Fruit fly (Drosophila melanogaster) whole organism, embryonic: ENCODE measurements around the gene CG5986.
A peak's percentile ranks its signal among the peaks of the same experiment; 100 is the strongest.

Source experiments
- CG10431 ChIP-seq: fragments of 200-800 bp; sonication (Bioruptor generic); optimal IDR thresholded peaks from 3 replicates; lab custom pipeline; 2018; ENCODE audit warnings: missing biosample characterization, mild to moderate bottlenecking, missing genetic modification characterization
- CG10543 ChIP-seq: fragments of 200-800 bp; sonication (Bioruptor generic); optimal IDR thresholded peaks from 3 replicates; lab custom pipeline; 2017; ENCODE audit warnings: missing biosample characterization, mild to moderate bottlenecking, missing genetic modification characterization, moderate library complexity
- CG10979 ChIP-seq: fragments of 200-800 bp; sonication (Bioruptor generic); optimal IDR thresholded peaks from 2 replicates; lab custom pipeline; 2018; ENCODE audit warnings: missing biosample characterization, mild to moderate bottlenecking, missing genetic modification characterization, moderate library complexity
- CG12071 ChIP-seq: fragments of 200-800 bp; sonication (Bioruptor generic); optimal IDR thresholded peaks from 3 replicates; lab custom pipeline; 2018; ENCODE audit warnings: missing biosample characterization, mild to moderate bottlenecking, missing genetic modification characterization
- CG12155 ChIP-seq: fragments of 200-800 bp; sonication (Bioruptor generic); optimal IDR thresholded peaks from 3 replicates; lab custom pipeline; 2016; ENCODE audit warnings: missing biosample characterization, missing genetic modification characterization
- CG13123 ChIP-seq: fragments of 200-800 bp; sonication (Bioruptor generic); optimal IDR thresholded peaks from 2 replicates; lab custom pipeline; 2016; ENCODE audit warnings: missing biosample characterization, missing genetic modification characterization
- CG13894 ChIP-seq: fragments of 200-800 bp; sonication (Bioruptor generic); optimal IDR thresholded peaks from 3 replicates; lab custom pipeline; 2018; ENCODE audit warnings: missing biosample characterization, mild to moderate bottlenecking, missing genetic modification characterization, moderate library complexity
- CG15073 ChIP-seq: fragments of 200-800 bp; sonication (Bioruptor generic); optimal IDR thresholded peaks from 2 replicates; lab custom pipeline; 2016; ENCODE audit warnings: missing biosample characterization, missing genetic modification characterization
- CG17328 ChIP-seq: fragments of 200-800 bp; sonication (Bioruptor generic); IDR thresholded peaks from 2 replicates; pipeline ENCODE4 v1.3.6; 2022; ENCODE audit warnings: missing biosample characterization, missing genetic modification characterization
- CG17568 ChIP-seq: fragments of 200-800 bp; sonication (Bioruptor generic); optimal IDR thresholded peaks from 2 replicates; lab custom pipeline; 2018; ENCODE audit warnings: missing biosample characterization, mild to moderate bottlenecking, missing genetic modification characterization, moderate library complexity
- CG18764 ChIP-seq: fragments of 200-800 bp; sonication (Bioruptor generic); optimal IDR thresholded peaks from 3 replicates; lab custom pipeline; 2016; ENCODE audit warnings: missing biosample characterization, missing genetic modification characterization
- CG2202 ChIP-seq: fragments of 200-800 bp; sonication (Bioruptor generic); optimal IDR thresholded peaks from 2 replicates; lab custom pipeline; 2018; ENCODE audit warnings: missing biosample characterization, mild to moderate bottlenecking, missing genetic modification characterization
- CG2712 ChIP-seq: fragments of 200-800 bp; optimal IDR thresholded peaks from 3 replicates; lab custom pipeline; 2019; ENCODE audit warnings: missing biosample characterization, mild to moderate bottlenecking, missing genetic modification characterization, moderate library complexity
- CG30431 ChIP-seq: fragments of 200-800 bp; sonication (Bioruptor generic); optimal IDR thresholded peaks from 2 replicates; lab custom pipeline; 2017; ENCODE audit warnings: missing biosample characterization, missing genetic modification characterization
- CG43689 ChIP-seq: fragments of 200-800 bp; sonication (Bioruptor generic); IDR thresholded peaks from 2 replicates; pipeline ENCODE4 v1.3.6; 2022; ENCODE audit warnings: missing biosample characterization, missing genetic modification characterization
- CG4707 ChIP-seq: fragments of 200-800 bp; sonication (Bioruptor generic); optimal IDR thresholded peaks from 2 replicates; lab custom pipeline; 2018; ENCODE audit warnings: missing biosample characterization, mild to moderate bottlenecking, missing genetic modification characterization, moderate library complexity
- CG5953 ChIP-seq: fragments of 200-800 bp; sonication (Bioruptor generic); IDR thresholded peaks from 2 replicates; pipeline ENCODE4 v1.3.6; 2022; ENCODE audit warnings: missing biosample characterization, missing genetic modification characterization
- CG6254 ChIP-seq: fragments of 200-800 bp; sonication (Bioruptor generic); optimal IDR thresholded peaks from 3 replicates; lab custom pipeline; 2017; ENCODE audit warnings: mild to moderate bottlenecking, missing biosample characterization, missing genetic modification reagents, missing genetic modification characterization
- CG7963 ChIP-seq: fragments of 200-800 bp; sonication (Bioruptor generic); IDR thresholded peaks from 3 replicates; pipeline ENCODE4 v1.3.6; 2022; ENCODE audit warnings: missing biosample characterization, missing genetic modification characterization; ENCODE audit not compliant: partially characterized antibody
- CG8478 ChIP-seq: fragments of >200 bp; optimal IDR thresholded peaks from 2 replicates; lab custom pipeline; 2018
- CG8944 ChIP-seq: fragments of 200-800 bp; sonication (Bioruptor generic); optimal IDR thresholded peaks from 3 replicates; lab custom pipeline; 2016; ENCODE audit warnings: missing biosample characterization, missing genetic modification characterization
- CG9437 ChIP-seq: fragments of 200-800 bp; sonication (Bioruptor generic); optimal IDR thresholded peaks from 2 replicates; lab custom pipeline; 2018; ENCODE audit warnings: missing biosample characterization, mild to moderate bottlenecking, missing genetic modification characterization
- CG9797 ChIP-seq: fragments of 200-800 bp; sonication (Bioruptor generic); optimal IDR thresholded peaks from 3 replicates; lab custom pipeline; 2018; ENCODE audit warnings: missing biosample characterization, mild to moderate bottlenecking, missing genetic modification characterization
- CTCF ChIP-seq: fragments of 200-800 bp; sonication (Bioruptor generic); optimal IDR thresholded peaks from 2 replicates; lab custom pipeline; 2017; ENCODE audit warnings: missing biosample characterization, mild to moderate bottlenecking, missing genetic modification characterization, moderate library complexity
- Dad ChIP-seq: fragments of 200-800 bp; sonication (Bioruptor generic); optimal IDR thresholded peaks from 3 replicates; lab custom pipeline; 2016; ENCODE audit warnings: missing biosample characterization, missing genetic modification characterization
- Dll ChIP-seq: fragments of 200-800 bp; sonication (Bioruptor generic); IDR thresholded peaks from 4 replicates; pipeline ENCODE4 v1.3.6; 2022; ENCODE audit warnings: missing biosample characterization, missing genetic modification characterization; ENCODE audit not compliant: partially characterized antibody
- Ets65A ChIP-seq: fragments of 200-800 bp; sonication (Bioruptor generic); peaks from one replicate; lab custom pipeline; 2016; ENCODE audit warnings: missing biosample characterization, missing genetic modification characterization
- HLH4C ChIP-seq: fragments of 200-800 bp; sonication (Bioruptor generic); IDR thresholded peaks from 3 replicates; pipeline ENCODE4 v1.3.6; 2022; ENCODE audit warnings: missing biosample characterization, missing genetic modification characterization; ENCODE audit not compliant: partially characterized antibody
- Hmr ChIP-seq: fragments of 200-800 bp; sonication (Bioruptor generic); optimal IDR thresholded peaks from 3 replicates; lab custom pipeline; 2017; ENCODE audit warnings: mild to moderate bottlenecking, missing biosample characterization, missing genetic modification reagents, missing genetic modification characterization
- Lpt ChIP-seq: fragments of >200 bp; optimal IDR thresholded peaks from 2 replicates; lab custom pipeline; 2018; ENCODE audit warnings: missing biosample characterization, missing genetic modification characterization
- MESR4 ChIP-seq: fragments of 200-800 bp; sonication (Bioruptor generic); optimal IDR thresholded peaks from 2 replicates; lab custom pipeline; 2018; ENCODE audit warnings: missing biosample characterization, mild to moderate bottlenecking, missing genetic modification characterization, moderate library complexity
- Neu2 ChIP-seq: fragments of 200-800 bp; sonication (Bioruptor generic); optimal IDR thresholded peaks from 3 replicates; lab custom pipeline; 2016; ENCODE audit warnings: missing biosample characterization, missing genetic modification characterization, borderline replicate concordance
- Oli ChIP-seq: fragments of 200-800 bp; sonication (Bioruptor generic); optimal IDR thresholded peaks from 2 replicates; lab custom pipeline; 2018; ENCODE audit warnings: missing biosample characterization, mild to moderate bottlenecking, missing genetic modification characterization, moderate library complexity
- ato ChIP-seq: fragments of 200-800 bp; sonication (Bioruptor generic); IDR thresholded peaks from 2 replicates; pipeline ENCODE4 v1.3.6; 2022; ENCODE audit warnings: missing biosample characterization, missing genetic modification characterization; ENCODE audit not compliant: partially characterized antibody
- bowl ChIP-seq: fragments of 200-800 bp; sonication (Bioruptor generic); IDR thresholded peaks from 2 replicates; pipeline ENCODE4 v1.3.6; 2022; ENCODE audit warnings: missing biosample characterization, missing genetic modification characterization
- caup ChIP-seq: fragments of 200-800 bp; sonication (Bioruptor generic); optimal IDR thresholded peaks from 3 replicates; lab custom pipeline; 2017; ENCODE audit warnings: missing biosample characterization, mild to moderate bottlenecking, missing genetic modification characterization, moderate library complexity; ENCODE audit not compliant: severe bottlenecking
- cg ChIP-seq: fragments of 200-800 bp; sonication (Bioruptor generic); optimal IDR thresholded peaks from 3 replicates; lab custom pipeline; 2019; ENCODE audit warnings: missing biosample characterization, mild to moderate bottlenecking, missing genetic modification characterization, moderate library complexity
- chif ChIP-seq, 2 experiments: fragments of 200-800 bp; sonication (Bioruptor generic); optimal IDR thresholded peaks; 3 replicates each; lab custom pipeline; 2016; ENCODE audit warnings: missing biosample characterization in 2 of 2, missing genetic modification characterization in 2 of 2
- dimm ChIP-seq: fragments of 200-800 bp; sonication (Bioruptor generic); IDR thresholded peaks from 2 replicates; pipeline ENCODE4 v1.3.6; 2022; ENCODE audit warnings: missing biosample characterization, missing genetic modification characterization
- emc ChIP-seq: fragments of 200-800 bp; sonication (Bioruptor generic); optimal IDR thresholded peaks from 2 replicates; lab custom pipeline; 2016; ENCODE audit warnings: missing biosample characterization, missing genetic modification characterization
- ind ChIP-seq: fragments of 200-800 bp; sonication (Bioruptor generic); optimal IDR thresholded peaks from 3 replicates; lab custom pipeline; 2016; ENCODE audit warnings: missing biosample characterization, missing genetic modification characterization
- inv ChIP-seq: fragments of 200-800 bp; sonication (Bioruptor generic); IDR thresholded peaks from 2 replicates; pipeline ENCODE4 v1.3.6; 2022; ENCODE audit warnings: missing biosample characterization, missing genetic modification characterization; ENCODE audit not compliant: partially characterized antibody
- nmo ChIP-seq: fragments of 200-800 bp; sonication (Bioruptor generic); optimal IDR thresholded peaks from 2 replicates; lab custom pipeline; 2018; ENCODE audit warnings: missing biosample characterization, mild to moderate bottlenecking, missing genetic modification characterization, moderate library complexity
- sc ChIP-seq, 3 experiments: fragments of >200 bp in 2 of 3; fragments of 200-800 bp in 1 of 3; sonication (Bioruptor generic) in 1 of 3; optimal IDR thresholded peaks; 2 replicates in 2 of 3; 3 replicates in 1 of 3; lab custom pipeline; 2017; ENCODE audit warnings: mild to moderate bottlenecking in 1 of 3, missing biosample characterization in 1 of 3, missing genetic modification characterization in 1 of 3, missing genetic modification reagents in 1 of 3
- seq ChIP-seq: fragments of 200-800 bp; sonication (Bioruptor generic); IDR thresholded peaks from 2 replicates; pipeline ENCODE4 v1.3.6; 2022; ENCODE audit warnings: missing biosample characterization, missing genetic modification characterization
- sna ChIP-seq: fragments of 200-800 bp; sonication (Bioruptor generic); IDR thresholded peaks from 2 replicates; pipeline ENCODE4 v1.3.6; 2022; ENCODE audit warnings: missing biosample characterization, missing genetic modification characterization; ENCODE audit not compliant: partially characterized antibody
- trh ChIP-seq: fragments of 200-800 bp; sonication (Bioruptor generic); optimal IDR thresholded peaks from 2 replicates; lab custom pipeline; 2016; ENCODE audit warnings: missing biosample characterization, missing genetic modification characterization
- tx ChIP-seq: fragments of 200-800 bp; sonication (Bioruptor generic); optimal IDR thresholded peaks from 2 replicates; lab custom pipeline; 2016; ENCODE audit warnings: missing biosample characterization, missing genetic modification characterization
- vnd ChIP-seq: fragments of 200-800 bp; sonication (Bioruptor generic); IDR thresholded peaks from 3 replicates; pipeline ENCODE4 v1.3.6; 2022; ENCODE audit warnings: missing biosample characterization, missing genetic modification characterization; ENCODE audit not compliant: partially characterized antibody

CG5986 gene

DNA sequence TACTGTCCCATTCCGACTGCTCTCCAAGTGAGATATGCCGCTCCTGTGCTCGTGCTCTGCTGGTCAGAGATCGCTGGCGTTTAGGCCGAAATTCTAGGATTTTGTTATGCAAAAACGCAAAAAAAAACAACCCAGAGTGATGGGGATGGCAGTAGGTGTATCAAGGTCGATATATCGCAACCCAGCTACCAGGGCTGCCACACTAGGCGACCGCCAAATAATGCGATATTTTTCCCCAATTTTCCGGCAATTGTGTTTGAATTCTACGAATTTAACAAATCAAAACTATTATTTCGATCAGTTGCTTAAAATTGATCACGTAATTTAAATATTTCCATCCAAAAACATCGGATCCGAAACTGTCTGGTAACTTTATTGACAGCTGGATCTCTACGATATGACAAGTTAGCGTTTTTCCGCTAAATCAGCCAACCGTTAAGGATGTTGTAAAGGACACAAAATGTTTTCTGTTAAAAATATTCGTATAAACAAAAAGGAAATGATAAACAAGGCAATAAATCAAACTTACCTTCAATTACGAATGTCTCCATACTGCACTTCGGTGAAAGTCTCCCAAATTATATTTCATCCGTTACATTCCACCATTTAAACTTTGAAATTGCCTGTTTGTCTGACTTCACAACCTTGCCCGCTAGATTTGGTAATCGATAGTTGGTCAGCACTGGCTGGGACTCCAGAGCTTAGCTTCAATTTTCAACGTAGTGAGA, 9.9 kb upstream of the CG5986 start, which contains the start of gene spas (continued):
- TF ChIP-seq CG43689 = no peak
- TF ChIP-seq MESR4 (GFP tag; lab: Kevin White, UChicago) = peak; percentile 83
- TF ChIP-seq Dll (GFP tag; lab: Robert Waterston, UW) = peak; percentile 96
- TF ChIP-seq CG9437 (GFP tag; lab: Kevin White, UChicago) = peak; percentile 67
- TF ChIP-seq HLH4C = peak; percentile 87
- TF ChIP-seq CG12071 (GFP tag; lab: Kevin White, UChicago) = no peak
- no peak for TF ChIP-seq Lpt
- TF ChIP-seq CG17568 (GFP tag; lab: Kevin White, UChicago) = no peak
- peak; percentile 58 for TF ChIP-seq Dad (GFP tag; lab: Kevin White, UChicago)
- TF ChIP-seq CG30431 (GFP tag; lab: Kevin White, UChicago) = peak; percentile 61
- TF ChIP-seq CG13123 (GFP tag; lab: Kevin White, UChicago) = peak; percentile 52
- peak; percentile 24 to 70 for TF ChIP-seq chif (GFP tag; optimal IDR thresholded peaks at IDR 0.05; lab: Kevin White, UChicago)
- TF ChIP-seq CG10543 = peak; percentile 36
- no peak for TF ChIP-seq CG8478 (lab: Kevin White, UChicago)
- peak; percentile 40 for TF ChIP-seq CG9797 (GFP tag; lab: Kevin White, UChicago)
- no peak for TF ChIP-seq seq (GFP tag; lab: Robert Waterston, UW)
- peak; percentile 45; the same call in 1 of the 2 replicates for TF ChIP-seq CG5953 (GFP tag; lab: Robert Waterston, UW)
- TF ChIP-seq sna = peak; percentile 96
- TF ChIP-seq CG10431 = no peak
- peak; percentile 34 for TF ChIP-seq caup (GFP tag; lab: Kevin White, UChicago)
- no peak for TF ChIP-seq CG4707 (GFP tag; lab: Kevin White, UChicago)
- TF ChIP-seq Hmr = peak; percentile 71
- TF ChIP-seq CG8944 (GFP tag; lab: Kevin White, UChicago) = peak; percentile 58
- TF ChIP-seq cg (GFP tag; lab: Kevin White, UChicago) = no peak
- peak; percentile 46 for TF ChIP-seq CG10979 (tag; lab: Kevin White, UChicago)
- TF ChIP-seq inv (GFP tag; lab: Robert Waterston, UW) = peak; percentile 95
- TF ChIP-seq CG7963 (GFP tag; lab: Robert Waterston, UW) = peak; percentile 75; the same call in 2 of the 3 replicates
- peak; percentile 64 for TF ChIP-seq CG18764
- TF ChIP-seq Neu2 (GFP tag; lab: Kevin White, UChicago) = peak; percentile 47
- peak; percentile 96 for TF ChIP-seq vnd (GFP tag; lab: Robert Waterston, UW)
- TF ChIP-seq CG2712 = peak; percentile 69
- TF ChIP-seq Ets65A = peak; percentile 96
- TF ChIP-seq CTCF (GFP tag; lab: Kevin White, UChicago) = no peak
- TF ChIP-seq trh (GFP tag; lab: Kevin White, UChicago) = no peak
- TF ChIP-seq CG6254 (GFP tag; lab: Kevin White, UChicago) = peak; percentile 22
- peak; percentile 83 for TF ChIP-seq tx
- peak; percentile 79 for TF ChIP-seq CG17328 (GFP tag; lab: Robert Waterston, UW)
- peak; percentile 3 for TF ChIP-seq CG2202 (tag; lab: Kevin White, UChicago)
- TF ChIP-seq emc = peak; percentile 44
- peak; percentile 75 for TF ChIP-seq CG12155
- TF ChIP-seq CG13894 = peak; percentile 53
- no peak for TF ChIP-seq sc (optimal IDR thresholded peaks at IDR 0.05; lab: Kevin White, UChicago)
- no peak for TF ChIP-seq sc (GFP tag; optimal IDR thresholded peaks at IDR 0.05; lab: Kevin White, UChicago)
- peak; percentile 87 for TF ChIP-seq nmo (GFP tag; lab: Kevin White, UChicago)
- peak; percentile 26 for TF ChIP-seq Oli (tag; lab: Kevin White, UChicago)
- TF ChIP-seq ind (GFP tag; lab: Kevin White, UChicago) = peak; percentile 75
- peak; percentile 86 for TF ChIP-seq ato
- no peak for TF ChIP-seq bowl (GFP tag; lab: Robert Waterston, UW)
- TF ChIP-seq dimm (GFP tag; lab: Robert Waterston, UW) = peak; percentile 54
- peak; percentile 26 for TF ChIP-seq CG15073 (GFP tag; lab: Kevin White, UChicago)
